Worm (Caenorhabditis elegans): ENCODE results near the gene F19B2.6.

- no peak for TF ChIP-seq unc-39 (tag; optimal IDR thresholded peaks at IDR 0.05)
- no peak for TF ChIP-seq sea-2 (GFP tag; optimal IDR thresholded peaks at IDR 0.05)
- TF ChIP-seq nhr-28 (tag; optimal IDR thresholded peaks at IDR 0.05): no peak
- no peak for TF ChIP-seq fos-1 (tag; optimal IDR thresholded peaks at IDR 0.05)
- no peak for TF ChIP-seq lin-15B (tag; optimal IDR thresholded peaks at IDR 0.05)
- no peak for TF ChIP-seq nhr-11 (tag; optimal IDR thresholded peaks at IDR 0.05)
- no peak for TF ChIP-seq eor-1 (tag; optimal IDR thresholded peaks at IDR 0.05)
- TF ChIP-seq nhr-77 (tag; optimal IDR thresholded peaks at IDR 0.05): no peak
Observed at ce11 chrV:20133163-20133562, 25.2 kb upstream of the F19B2.6 start, which contains the start of gene ssu-1.
